Worm (Caenorhabditis elegans) whole organism, young adult: Measurements from ENCODE around the gene D2045.5.
A peak's percentile ranks its signal among the peaks of the same experiment; 100 is the strongest.

ENCODE experiments used
- B0035.1 ChIP-seq: sonication (generic microtip); optimal IDR thresholded peaks from 2 replicates; lab custom pipeline; 2016; ENCODE audit warnings: missing genetic modification characterization, mild to moderate bottlenecking, missing compliant biosample characterization, missing genotype, missing genetic modification reagents
- C17E4.6 ChIP-seq: fragments of 200-800 bp; sonication (Bioruptor generic); IDR thresholded peaks from 2 replicates; pipeline ENCODE4 v1.3.6; 2022; ENCODE audit warnings: missing genetic modification reagents, missing genetic modification characterization, missing compliant biosample characterization
- D2030.7 ChIP-seq: fragments of 200-800 bp; sonication (Bioruptor generic); IDR thresholded peaks from 2 replicates; pipeline ENCODE4 v1.3.6; 2022; ENCODE audit warnings: missing genetic modification reagents, missing genetic modification characterization, missing compliant biosample characterization
- F39B2.1 ChIP-seq: fragments of 200-800 bp; sonication (Bioruptor generic); IDR thresholded peaks from 2 replicates; pipeline ENCODE4 v1.3.6; 2022; ENCODE audit warnings: missing genetic modification reagents, missing genetic modification characterization, missing compliant biosample characterization
- F55B11.4 ChIP-seq: sonication (generic microtip); optimal IDR thresholded peaks from 2 replicates; lab custom pipeline; 2016; ENCODE audit warnings: missing compliant biosample characterization, missing genetic modification characterization, borderline replicate concordance; ENCODE audit not compliant: insufficient read depth
- K11D2.4 ChIP-seq: fragments of 200-800 bp; sonication (Bioruptor generic); IDR thresholded peaks from 2 replicates; pipeline ENCODE4 v1.3.6; 2022; ENCODE audit warnings: missing genetic modification reagents, missing genetic modification characterization, missing compliant biosample characterization
- K12H6.12 ChIP-seq: fragments of 200-800 bp; sonication (Bioruptor generic); optimal IDR thresholded peaks from 2 replicates; lab custom pipeline; 2018; ENCODE audit warnings: mild to moderate bottlenecking, missing genetic modification characterization, missing compliant biosample characterization
- T07F8.4 ChIP-seq: sonication (generic microtip); optimal IDR thresholded peaks from 2 replicates; lab custom pipeline; 2016; ENCODE audit warnings: mild to moderate bottlenecking, missing genetic modification characterization, moderate library complexity, missing compliant biosample characterization
- Y53G8AR.9 ChIP-seq: fragments of 200-800 bp; sonication (Bioruptor generic); conservative IDR thresholded peaks from 2 replicates; pipeline ENCODE4 v1.3.6; 2022; ENCODE audit warnings: missing genetic modification reagents, missing genetic modification characterization, missing compliant biosample characterization
- Y56A3A.18 ChIP-seq: fragments of 200-800 bp; sonication (Bioruptor generic); IDR thresholded peaks from 2 replicates; pipeline ENCODE4 v1.3.6; 2022; ENCODE audit warnings: missing genetic modification reagents, missing genetic modification characterization, missing compliant biosample characterization
- Y79H2A.3 ChIP-seq: fragments of 200-800 bp; sonication (Bioruptor generic); conservative IDR thresholded peaks from 2 replicates; pipeline ENCODE4 v1.3.6; 2022; ENCODE audit warnings: missing genetic modification reagents, missing genetic modification characterization, missing compliant biosample characterization
- aptf-3 ChIP-seq: fragments of 200-800 bp; sonication (Bioruptor generic); IDR thresholded peaks from 2 replicates; pipeline ENCODE4 v1.3.6; 2022; ENCODE audit warnings: missing genetic modification characterization, missing compliant biosample characterization
- atf-7 ChIP-seq: sonication (generic microtip); optimal IDR thresholded peaks from 2 replicates; lab custom pipeline; 2017; ENCODE audit warnings: mild to moderate bottlenecking, missing genetic modification characterization, missing compliant biosample characterization
- bed-1 ChIP-seq: fragments of 200-800 bp; sonication (Bioruptor generic); IDR thresholded peaks from 2 replicates; pipeline ENCODE4 v1.3.6; 2022; ENCODE audit warnings: missing genetic modification reagents, missing genetic modification characterization, missing compliant biosample characterization
- ccch-3 ChIP-seq: fragments of 200-800 bp; sonication (Bioruptor generic); optimal IDR thresholded peaks from 2 replicates; lab custom pipeline; 2018; ENCODE audit warnings: mild to moderate bottlenecking, missing genetic modification characterization, missing compliant biosample characterization
- cebp-1 ChIP-seq, 2 experiments: fragments of 200-800 bp in 1 of 2; sonication (Bioruptor generic) in 1 of 2; sonication (generic microtip) in 1 of 2; IDR thresholded peaks in 1 of 2; optimal IDR thresholded peaks in 1 of 2; 2 replicates each; pipeline versions ENCODE4 v1.3.6 to Lab custom; 2017 to 2022; ENCODE audit warnings: missing compliant biosample characterization in 2 of 2, missing genetic modification characterization in 2 of 2, mild to moderate bottlenecking in 1 of 2, missing genetic modification reagents in 1 of 2, moderate library complexity in 1 of 2
- ceh-100 ChIP-seq: fragments of 200-800 bp; sonication (Bioruptor generic); IDR thresholded peaks from 2 replicates; pipeline ENCODE4 v1.3.6; 2022; ENCODE audit warnings: missing genetic modification reagents, missing genetic modification characterization, missing compliant biosample characterization
- ceh-79 ChIP-seq: sonication (generic microtip); optimal IDR thresholded peaks from 2 replicates; lab custom pipeline; 2017; ENCODE audit warnings: mild to moderate bottlenecking, missing genetic modification characterization, missing compliant biosample characterization
- chd-7 ChIP-seq: sonication (generic microtip); optimal IDR thresholded peaks from 2 replicates; lab custom pipeline; 2016; ENCODE audit warnings: mild to moderate bottlenecking, missing genetic modification characterization, moderate library complexity, missing compliant biosample characterization
- die-1 ChIP-seq: sonication (generic microtip); optimal IDR thresholded peaks from 2 replicates; lab custom pipeline; 2016; ENCODE audit warnings: missing genotype, mild to moderate bottlenecking, missing genetic modification characterization, missing compliant biosample characterization
- dpff-1 ChIP-seq: sonication (generic microtip); optimal IDR thresholded peaks from 2 replicates; lab custom pipeline; 2017; ENCODE audit warnings: mild to moderate bottlenecking, missing genetic modification characterization, missing compliant biosample characterization
- egrh-3 ChIP-seq: fragments of 200-800 bp; sonication (Bioruptor generic); IDR thresholded peaks from 2 replicates; pipeline ENCODE4 v1.3.6; 2022; ENCODE audit warnings: missing genetic modification reagents, missing genetic modification characterization, missing compliant biosample characterization
- ekl-4 ChIP-seq: fragments of 200-800 bp; sonication (Bioruptor generic); IDR thresholded peaks from 2 replicates; pipeline ENCODE4 v1.3.6; 2022; ENCODE audit warnings: missing genetic modification reagents, missing genetic modification characterization, missing compliant biosample characterization
- ets-4 ChIP-seq: fragments of 200-800 bp; sonication (Bioruptor generic); optimal IDR thresholded peaks from 2 replicates; lab custom pipeline; 2018; ENCODE audit warnings: mild to moderate bottlenecking, missing genetic modification characterization, missing compliant biosample characterization
- fkh-3 ChIP-seq: sonication (generic microtip); optimal IDR thresholded peaks from 2 replicates; lab custom pipeline; 2016; ENCODE audit warnings: mild to moderate bottlenecking, missing genetic modification characterization, missing compliant biosample characterization
- him-1 ChIP-seq: sonication (generic microtip); optimal IDR thresholded peaks from 2 replicates; lab custom pipeline; 2016; ENCODE audit warnings: missing genotype, missing genetic modification reagents, missing genetic modification characterization, missing compliant biosample characterization
- hlh-26 ChIP-seq: fragments of 200-800 bp; sonication (Bioruptor generic); conservative IDR thresholded peaks from 2 replicates; pipeline ENCODE4 v1.3.6; 2022; ENCODE audit warnings: missing genetic modification reagents, missing genetic modification characterization, missing compliant biosample characterization
- lin-26 ChIP-seq: fragments of 200-800 bp; sonication (Bioruptor generic); IDR thresholded peaks from 2 replicates; pipeline ENCODE4 v1.3.6; 2022; ENCODE audit warnings: missing genetic modification reagents, missing genetic modification characterization, missing compliant biosample characterization
- lin-35 ChIP-seq, 3 experiments: fragments of 150-350 bp in 2 of 3; sonication (generic microtip) in 1 of 3; optimal IDR thresholded peaks; 2 replicates each; lab custom pipeline; 2014 to 2018; ENCODE audit warnings: missing biosample characterization in 3 of 3, missing genetic modification characterization in 3 of 3, missing genetic modification reagents in 3 of 3
- lin-40 ChIP-seq: sonication (generic microtip); optimal IDR thresholded peaks from 2 replicates; lab custom pipeline; 2016; ENCODE audit warnings: missing genetic modification characterization, mild to moderate bottlenecking, missing compliant biosample characterization, missing genotype, missing genetic modification reagents
- madf-8 ChIP-seq: fragments of 200-800 bp; sonication (Bioruptor generic); conservative IDR thresholded peaks from 2 replicates; pipeline ENCODE4 v1.3.6; 2022; ENCODE audit warnings: missing genetic modification reagents, missing genetic modification characterization, missing compliant biosample characterization
- mcd-1 ChIP-seq: fragments of 200-800 bp; sonication (Bioruptor generic); IDR thresholded peaks from 2 replicates; pipeline ENCODE4 v1.3.6; 2022; ENCODE audit warnings: missing genetic modification reagents, missing genetic modification characterization, missing compliant biosample characterization
- nfya-1 ChIP-seq: sonication (generic microtip); optimal IDR thresholded peaks from 2 replicates; lab custom pipeline; 2017; ENCODE audit warnings: antibody characterized with exemption, missing compliant biosample characterization, missing genetic modification characterization, borderline replicate concordance; ENCODE audit not compliant: insufficient read depth
- nhr-179 ChIP-seq: sonication (generic microtip); optimal IDR thresholded peaks from 2 replicates; lab custom pipeline; 2016; ENCODE audit warnings: mild to moderate bottlenecking, missing genetic modification characterization, missing compliant biosample characterization
- nhr-80 ChIP-seq: sonication (generic microtip); optimal IDR thresholded peaks from 2 replicates; lab custom pipeline; 2016; ENCODE audit warnings: missing genetic modification characterization, missing compliant biosample characterization
- pha-4 ChIP-seq: fragments of 150-350 bp; sonication (generic microtip); optimal IDR thresholded peaks from 2 replicates; lab custom pipeline; 2014; ENCODE audit warnings: missing biosample characterization, missing genetic modification reagents, missing genetic modification characterization
- rcor-1 ChIP-seq: fragments of 200-800 bp; sonication (Bioruptor generic); IDR thresholded peaks from 2 replicates; pipeline ENCODE4 v1.3.6; 2022; ENCODE audit warnings: missing genetic modification reagents, missing genetic modification characterization, missing compliant biosample characterization
- repo-1 ChIP-seq: sonication (generic microtip); optimal IDR thresholded peaks from 2 replicates; lab custom pipeline; 2017; ENCODE audit warnings: mild to moderate bottlenecking, missing genetic modification characterization, missing compliant biosample characterization
- sea-2 ChIP-seq: fragments of 200-800 bp; sonication (Bioruptor generic); IDR thresholded peaks from 2 replicates; pipeline ENCODE4 v1.3.6; 2022; ENCODE audit warnings: missing genetic modification characterization, missing compliant biosample characterization
- snpc-1.1 ChIP-seq: sonication (generic microtip); optimal IDR thresholded peaks from 2 replicates; lab custom pipeline; 2017; ENCODE audit warnings: missing genetic modification characterization, mild to moderate bottlenecking, missing compliant biosample characterization, antibody characterized with exemption, moderate library complexity, missing genotype, missing genetic modification reagents; ENCODE audit not compliant: insufficient read depth
- tlf-1 ChIP-seq: fragments of 200-800 bp; sonication (Bioruptor generic); optimal IDR thresholded peaks from 2 replicates; lab custom pipeline; 2018; ENCODE audit warnings: mild to moderate bottlenecking, missing genetic modification characterization, missing compliant biosample characterization
- xnd-1 ChIP-seq: sonication (generic microtip); optimal IDR thresholded peaks from 2 replicates; lab custom pipeline; 2016; ENCODE audit warnings: missing genotype, missing genetic modification reagents, missing genetic modification characterization, missing compliant biosample characterization
- zfh-2 ChIP-seq: fragments of 200-800 bp; sonication (Bioruptor generic); conservative IDR thresholded peaks from 2 replicates; pipeline ENCODE4 v1.3.6; 2022; ENCODE audit warnings: missing genetic modification reagents, missing genetic modification characterization, missing compliant biosample characterization
- ztf-25 ChIP-seq: fragments of 200-800 bp; sonication (Bioruptor generic); IDR thresholded peaks from 2 replicates; pipeline ENCODE4 v1.3.6; 2022; ENCODE audit warnings: missing genetic modification reagents, missing genetic modification characterization, missing compliant biosample characterization

Gene D2045.5

DNA sequence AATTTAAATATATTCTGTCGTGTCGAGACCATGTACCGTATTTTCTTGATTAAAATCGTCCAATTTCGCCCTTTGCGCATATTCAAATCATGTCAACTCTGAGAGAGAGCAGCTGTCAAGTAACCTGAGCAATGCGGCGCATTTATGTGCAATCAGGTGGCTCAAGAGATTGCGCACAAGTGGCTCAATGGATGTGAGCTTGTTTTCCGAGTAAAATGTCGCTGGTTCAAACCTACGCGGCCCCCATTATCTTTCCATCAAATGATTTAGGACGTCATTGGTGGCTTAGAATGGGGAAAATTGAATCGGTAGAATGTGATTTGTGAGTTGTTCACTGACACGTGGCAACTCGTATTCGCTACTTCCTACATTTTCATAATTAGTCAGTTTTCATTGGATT, 37.3 kb downstream of the D2045.5 start (continued):
- TF ChIP-seq lin-40: no peak

DNA sequence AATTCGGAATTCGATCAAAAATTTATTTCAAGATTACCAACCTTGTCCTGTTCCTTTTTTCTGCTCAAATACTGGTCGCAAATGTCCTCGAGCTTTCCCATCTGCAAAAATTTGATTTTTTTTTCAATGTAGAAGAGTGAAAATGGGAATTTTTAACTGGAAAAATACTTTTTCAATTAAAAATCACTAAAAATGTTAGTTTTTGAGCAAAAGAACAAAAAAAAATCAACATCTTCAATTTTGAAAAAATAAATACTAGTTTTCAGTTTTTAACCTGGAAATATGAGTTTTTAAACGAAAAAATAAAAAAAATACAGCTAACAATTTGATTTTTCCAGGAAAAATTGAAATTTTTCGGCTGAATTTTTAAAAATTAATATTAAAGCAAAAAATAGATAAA, 41.5 kb downstream of the D2045.5 start, which contains the start of gene prp-3:
prp-3 (minus strand) TSS at position 101 of the 400 bp plus-strand sequence.
- TF ChIP-seq F39B2.1 (GFP tag; lab: Robert Waterston, UW) (no peak), repo-1 (tag; lab: Kevin White, UChicago) (no peak), ztf-25 (GFP tag; lab: Robert Waterston, UW) (no peak), him-1 (tag; lab: Kevin White, UChicago) (no peak), aptf-3 (GFP tag; lab: Robert Waterston, UW) (no peak), rcor-1 (GFP tag; lab: Robert Waterston, UW) (no peak), fkh-3 (tag; lab: Kevin White, UChicago) (no peak), pha-4 (tag; lab: Kevin White, UChicago) (no peak), Y56A3A.18 (GFP tag; lab: Robert Waterston, UW) (no peak), hlh-26 (GFP tag; lab: Robert Waterston, UW) (no peak), madf-8 (GFP tag; lab: Robert Waterston, UW) (no peak), ekl-4 (GFP tag; lab: Robert Waterston, UW) (no peak), nhr-80 (no peak), zfh-2 (GFP tag; lab: Robert Waterston, UW) (no peak)

DNA sequence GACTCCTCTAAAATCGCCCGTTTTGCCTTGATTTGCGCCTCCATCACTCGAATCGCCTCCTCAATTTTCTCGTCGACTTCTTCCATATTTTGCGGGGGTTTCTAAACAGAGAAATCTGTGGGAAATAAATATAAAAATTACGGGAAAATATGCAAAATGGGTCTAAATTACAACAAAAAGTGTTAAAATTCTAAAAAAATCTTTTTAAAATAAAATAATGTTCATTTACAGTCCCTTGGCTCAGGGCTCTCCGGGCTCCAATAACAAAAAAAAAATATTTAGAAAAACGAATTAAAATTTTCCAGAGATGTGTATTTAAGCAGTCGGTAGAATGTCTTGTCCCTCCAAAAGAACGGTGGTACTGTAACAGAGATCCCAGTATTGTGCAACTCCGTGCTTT, 45.5 kb downstream of the D2045.5 start, which contains the start of gene M03C11.6:
M03C11.6 (minus strand) TSS at position 101 of the 400 bp plus-strand sequence.
- TF ChIP-seq bed-1 (GFP tag; lab: Robert Waterston, UW): no peak
- TF ChIP-seq nfya-1: no peak
- no peak for TF ChIP-seq ceh-100 (GFP tag; lab: Robert Waterston, UW)
- no peak for TF ChIP-seq die-1 (tag; lab: Kevin White, UChicago)
- TF ChIP-seq T07F8.4: no peak
- no peak for TF ChIP-seq ets-4 (GFP tag; lab: Kevin White, UChicago)
- no peak for TF ChIP-seq lin-26
- no peak for TF ChIP-seq nhr-179 (tag; lab: Kevin White, UChicago)
- TF ChIP-seq C17E4.6 (GFP tag; lab: Robert Waterston, UW): no peak
- TF ChIP-seq ceh-79 (tag; lab: Kevin White, UChicago): no peak
- no peak for TF ChIP-seq snpc-1.1 (tag; lab: Kevin White, UChicago)
- TF ChIP-seq atf-7 (tag; lab: Kevin White, UChicago): no peak
- TF ChIP-seq tlf-1 (GFP tag; lab: Kevin White, UChicago): no peak
- TF ChIP-seq cebp-1 (GFP tag; IDR thresholded peaks at IDR 0.05; lab: Robert Waterston, UW): no peak
- no peak for TF ChIP-seq cebp-1 (tag; optimal IDR thresholded peaks at IDR 0.05; lab: Kevin White, UChicago)
- no peak for TF ChIP-seq Y53G8AR.9 (GFP tag; lab: Robert Waterston, UW)
- TF ChIP-seq, all 124 proteins: peak for 0

DNA sequence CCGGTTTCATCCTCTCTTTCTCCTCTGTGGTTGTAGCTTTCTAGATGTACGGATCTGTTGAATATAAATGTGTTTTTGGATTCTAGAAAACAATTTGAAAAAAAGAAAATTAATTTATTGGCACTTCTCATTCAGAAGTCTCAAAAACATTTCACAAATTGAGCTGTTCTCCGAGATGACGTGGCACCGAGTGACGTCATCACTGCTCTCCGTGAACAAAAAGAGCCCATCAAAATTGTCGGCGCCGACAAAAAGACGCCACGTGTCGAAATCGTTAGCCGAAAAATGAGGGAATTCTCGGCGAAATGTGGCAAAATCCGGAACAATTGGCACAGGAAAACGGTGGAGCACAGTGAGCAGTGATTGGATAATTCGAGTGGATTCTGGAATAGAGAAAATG, 47.7 kb downstream of the D2045.5 start:
- TF ChIP-seq mcd-1 (GFP tag; lab: Robert Waterston, UW) (0 out of 2 replicates have a peak, but pooled peaks have one; percentile 12), B0035.1 (tag; lab: Kevin White, UChicago) (no peak), D2030.7 (GFP tag; lab: Robert Waterston, UW) (no peak), K12H6.12 (tag; lab: Kevin White, UChicago) (no peak), K11D2.4 (no peak), T07F8.4 (no peak), dpff-1 (tag; lab: Kevin White, UChicago) (no peak), atf-7 (tag; lab: Kevin White, UChicago) (peak; percentile 24), F55B11.4 (no peak), chd-7 (tag; lab: Kevin White, UChicago) (no peak), ccch-3 (GFP tag; lab: Kevin White, UChicago) (no peak), lin-35 (GFP tag; optimal IDR thresholded peaks at IDR 0.05; lab: Kevin White, UChicago) (no peak), sea-2 (GFP tag; lab: Robert Waterston, UW) (no peak), C17E4.6 (GFP tag; lab: Robert Waterston, UW) (no peak), egrh-3 (no peak), Y79H2A.3 (GFP tag; lab: Robert Waterston, UW) (no peak), him-1 (tag; lab: Kevin White, UChicago) (peak; percentile 93), xnd-1 (tag; lab: Kevin White, UChicago) (no peak)
